Worm (Caenorhabditis elegans) whole organism, young adult: ENCODE data around the gene F20B6.4.

Experiments used
- D2030.7 ChIP-seq: fragments of 200-800 bp; sonication (Bioruptor generic); IDR thresholded peaks from 2 replicates; pipeline ENCODE4 v1.3.6; 2022; ENCODE audit warnings: missing genetic modification reagents, missing genetic modification characterization, missing compliant biosample characterization
- ama-1 ChIP-seq, 3 experiments: fragments of 150-350 bp in 1 of 3; sonication (generic microtip) in 2 of 3; optimal IDR thresholded peaks; 2 replicates each; lab custom pipeline; 2014 to 2018; ENCODE audit warnings: missing biosample characterization in 2 of 3, missing genetic modification characterization in 2 of 3, missing genetic modification reagents in 2 of 3
- ceh-40 ChIP-seq: fragments of 200-800 bp; sonication (Bioruptor generic); IDR thresholded peaks from 2 replicates; pipeline ENCODE4 v1.3.6; 2022; ENCODE audit warnings: missing genetic modification characterization, missing compliant biosample characterization
- ceh-79 ChIP-seq: sonication (generic microtip); optimal IDR thresholded peaks from 2 replicates; lab custom pipeline; 2017; ENCODE audit warnings: mild to moderate bottlenecking, missing genetic modification characterization, missing compliant biosample characterization
- let-526 ChIP-seq: fragments of 200-800 bp; sonication (Bioruptor generic); IDR thresholded peaks from 2 replicates; pipeline ENCODE4 v1.3.6; 2022; ENCODE audit warnings: missing genetic modification reagents, missing genetic modification characterization, missing compliant biosample characterization
- nfyb-1 ChIP-seq: fragments of 200-800 bp; sonication (Bioruptor generic); IDR thresholded peaks from 2 replicates; pipeline ENCODE4 v1.3.6; 2022; ENCODE audit warnings: missing genetic modification reagents, missing genetic modification characterization, missing compliant biosample characterization
- ztf-25 ChIP-seq: fragments of 200-800 bp; sonication (Bioruptor generic); IDR thresholded peaks from 2 replicates; pipeline ENCODE4 v1.3.6; 2022; ENCODE audit warnings: missing genetic modification reagents, missing genetic modification characterization, missing compliant biosample characterization
- ztf-28 ChIP-seq: fragments of 200-800 bp; sonication (Bioruptor generic); IDR thresholded peaks from 2 replicates; pipeline ENCODE4 v1.3.6; 2022; ENCODE audit warnings: missing genetic modification reagents, missing genetic modification characterization, missing compliant biosample characterization

ce11 chrX:4216894-4217293, 20.6 kb upstream of the F20B6.4 start, which contains the start of the genes F20B6.10 and hpk-1:
- TF ChIP-seq ama-1 (optimal IDR thresholded peaks at IDR 0.05; lab: Kevin White, UChicago) (no peak), ama-1 (GFP tag; optimal IDR thresholded peaks at IDR 0.05; lab: Kevin White, UChicago) (no peak), ztf-25 (GFP tag; lab: Robert Waterston, UW) (no peak), let-526 (GFP tag; lab: Robert Waterston, UW) (no peak), nfyb-1 (GFP tag; lab: Robert Waterston, UW) (no peak), ztf-28 (GFP tag; lab: Robert Waterston, UW) (no peak), ceh-40 (GFP tag; lab: Robert Waterston, UW) (no peak), ceh-79 (no peak), D2030.7 (GFP tag; lab: Robert Waterston, UW) (no peak)
